Fruit fly (Drosophila melanogaster): ENCODE data around the gene r-cup.

dm6 chrX:21035938-21036324 is 10.2 kb upstream of the r-cup start:
- TF ChIP-seq br (GFP tag; optimal IDR thresholded peaks at IDR 0.05) (no peak), h (GFP tag; optimal IDR thresholded peaks at IDR 0.05) (no peak), tai (GFP tag; optimal IDR thresholded peaks at IDR 0.05) (no peak), Hnf4 (GFP tag; optimal IDR thresholded peaks at IDR 0.05) (no peak), lola (GFP tag; optimal IDR thresholded peaks at IDR 0.05) (no peak), usp (GFP tag; optimal IDR thresholded peaks at IDR 0.05) (no peak)
